Worm (Caenorhabditis elegans) whole organism, L4 larva: ENCODE results near the gene C17H11.2.

Experiments
- D1046.2 ChIP-seq: fragments of 200-800 bp; sonication (Bioruptor generic); IDR thresholded peaks from 2 replicates; pipeline ENCODE4 v1.3.6; 2022; ENCODE audit warnings: missing genetic modification characterization, missing compliant biosample characterization
- Y48G9A.11 ChIP-seq: fragments of 200-800 bp; sonication (Bioruptor generic); IDR thresholded peaks from 2 replicates; pipeline ENCODE4 v1.3.6; 2022; ENCODE audit warnings: missing genetic modification reagents, missing genetic modification characterization, missing compliant biosample characterization
- Y5F2A.4 ChIP-seq: fragments of 200-800 bp; sonication (Bioruptor generic); optimal IDR thresholded peaks from 2 replicates; lab custom pipeline; 2018; ENCODE audit warnings: mild to moderate bottlenecking, missing genetic modification characterization, missing compliant biosample characterization
- ZK337.2 ChIP-seq: fragments of 200-800 bp; sonication (Bioruptor generic); IDR thresholded peaks from 2 replicates; pipeline ENCODE4 v1.3.6; 2022; ENCODE audit warnings: missing genetic modification reagents, missing genetic modification characterization, missing compliant biosample characterization
- ZK546.5 ChIP-seq, 2 experiments: sonication (generic microtip); optimal IDR thresholded peaks; 2 replicates each; lab custom pipeline; 2017; ENCODE audit warnings: missing biosample characterization in 2 of 2, missing genetic modification characterization in 2 of 2
- aha-1 ChIP-seq: fragments of 150-350 bp; peaks from one replicate; lab custom pipeline; 2014; ENCODE audit warnings: missing biosample characterization, missing genetic modification characterization
- arid-1 ChIP-seq: fragments of 200-800 bp; sonication (Bioruptor generic); conservative IDR thresholded peaks from 2 replicates; pipeline ENCODE4 v1.3.6; 2022; ENCODE audit warnings: missing genetic modification reagents, missing genetic modification characterization, missing compliant biosample characterization
- attf-4 ChIP-seq: sonication (generic microtip); optimal IDR thresholded peaks from 3 replicates; lab custom pipeline; 2017; ENCODE audit warnings: missing biosample characterization, missing genetic modification characterization
- ceh-32 ChIP-seq: sonication (generic microtip); optimal IDR thresholded peaks from 2 replicates; lab custom pipeline; 2016; ENCODE audit warnings: mild to moderate bottlenecking, missing genetic modification characterization, missing compliant biosample characterization; ENCODE audit not compliant: poor library complexity
- ceh-44 ChIP-seq: fragments of 200-800 bp; sonication (Bioruptor generic); IDR thresholded peaks from 2 replicates; pipeline ENCODE4 v1.3.6; 2022; ENCODE audit warnings: missing genetic modification reagents, missing genetic modification characterization, missing compliant biosample characterization
- ceh-82 ChIP-seq: sonication (generic microtip); optimal IDR thresholded peaks from 2 replicates; lab custom pipeline; 2017; ENCODE audit warnings: missing biosample characterization, missing genetic modification characterization
- ctbp-1 ChIP-seq: fragments of 200-800 bp; sonication (Bioruptor generic); IDR thresholded peaks from 2 replicates; pipeline ENCODE4 v1.3.6; 2022; ENCODE audit warnings: missing genetic modification reagents, missing genetic modification characterization, missing compliant biosample characterization
- daf-12 ChIP-seq: fragments of 150-350 bp; optimal IDR thresholded peaks from 2 replicates; lab custom pipeline; 2014; ENCODE audit warnings: missing biosample characterization, missing genetic modification reagents, missing genetic modification characterization
- daf-8 ChIP-seq: fragments of 200-800 bp; sonication (Bioruptor generic); IDR thresholded peaks from 2 replicates; pipeline ENCODE4 v1.3.6; 2022; ENCODE audit warnings: missing genetic modification characterization, missing compliant biosample characterization
- dpl-1 ChIP-seq: fragments of 150-350 bp; optimal IDR thresholded peaks from 2 replicates; lab custom pipeline; 2014; ENCODE audit warnings: missing biosample characterization, missing genetic modification reagents, missing genetic modification characterization
- dve-1 ChIP-seq: sonication (generic microtip); optimal IDR thresholded peaks from 2 replicates; lab custom pipeline; 2017; ENCODE audit warnings: antibody characterized with exemption, mild to moderate bottlenecking, missing genetic modification characterization, missing compliant biosample characterization; ENCODE audit not compliant: insufficient read depth
- egl-27 ChIP-seq: sonication (generic microtip); optimal IDR thresholded peaks from 3 replicates; lab custom pipeline; 2017; ENCODE audit warnings: missing biosample characterization, missing genetic modification reagents, missing genetic modification characterization
- hif-1 ChIP-seq, 2 experiments: sonication (generic microtip); optimal IDR thresholded peaks; 2 replicates each; lab custom pipeline; 2016 to 2017; ENCODE audit warnings: missing compliant biosample characterization in 2 of 2, missing genetic modification characterization in 2 of 2, missing genetic modification reagents in 2 of 2, missing genotype in 2 of 2, mild to moderate bottlenecking in 1 of 2
- jun-1 ChIP-seq: fragments of 150-350 bp; optimal IDR thresholded peaks from 2 replicates; lab custom pipeline; 2014; ENCODE audit warnings: missing biosample characterization, missing genetic modification reagents, missing genetic modification characterization
- lin-13 ChIP-seq: fragments of 150-350 bp; optimal IDR thresholded peaks from 2 replicates; lab custom pipeline; 2014; ENCODE audit warnings: missing biosample characterization, missing genetic modification reagents, missing genetic modification characterization
- lin-15B ChIP-seq: fragments of 150-350 bp; sonication (generic microtip); optimal IDR thresholded peaks from 3 replicates; lab custom pipeline; 2014; ENCODE audit warnings: missing biosample characterization, missing genetic modification characterization
- lin-29 ChIP-seq: fragments of 200-800 bp; sonication (Bioruptor generic); IDR thresholded peaks from 2 replicates; pipeline ENCODE4 v1.3.6; 2022; ENCODE audit warnings: missing genetic modification reagents, missing genetic modification characterization, missing compliant biosample characterization
- lir-3 ChIP-seq: sonication (generic microtip); optimal IDR thresholded peaks from 2 replicates; lab custom pipeline; 2016; ENCODE audit warnings: mild to moderate bottlenecking, missing genetic modification characterization, missing compliant biosample characterization
- lsy-2 ChIP-seq, 2 experiments: fragments of 150-350 bp in 1 of 2; sonication (generic microtip) in 1 of 2; optimal IDR thresholded peaks; 2 replicates each; lab custom pipeline; 2014 to 2017; ENCODE audit warnings: missing biosample characterization in 2 of 2, missing genetic modification characterization in 2 of 2
- madf-9 ChIP-seq: fragments of 200-800 bp; sonication (Bioruptor generic); conservative IDR thresholded peaks from 2 replicates; pipeline ENCODE4 v1.3.6; 2022; ENCODE audit warnings: missing genetic modification reagents, missing genetic modification characterization, missing compliant biosample characterization
- mdl-1 ChIP-seq, 2 experiments: fragments of 150-350 bp in 1 of 2; sonication (generic microtip) in 1 of 2; optimal IDR thresholded peaks; 2 replicates each; lab custom pipeline; 2014 to 2017; ENCODE audit warnings: missing biosample characterization in 2 of 2, missing genetic modification characterization in 2 of 2
- mep-1 ChIP-seq: fragments of 150-350 bp; sonication (generic microtip); optimal IDR thresholded peaks from 3 replicates; lab custom pipeline; 2014; ENCODE audit warnings: missing biosample characterization, missing genetic modification characterization
- mes-2 ChIP-seq: sonication (generic microtip); optimal IDR thresholded peaks from 2 replicates; lab custom pipeline; 2016; ENCODE audit warnings: missing genotype, mild to moderate bottlenecking, missing genetic modification characterization, missing compliant biosample characterization; ENCODE audit not compliant: poor library complexity, severe bottlenecking
- nhr-11 ChIP-seq: fragments of 150-350 bp; optimal IDR thresholded peaks from 2 replicates; lab custom pipeline; 2014; ENCODE audit warnings: missing biosample characterization, missing genetic modification characterization
- nhr-25 ChIP-seq: sonication (generic microtip); optimal IDR thresholded peaks from 2 replicates; lab custom pipeline; 2017; ENCODE audit warnings: missing genetic modification characterization, mild to moderate bottlenecking, missing compliant biosample characterization, antibody characterized with exemption, moderate library complexity, borderline replicate concordance; ENCODE audit not compliant: insufficient read depth
- nhr-28 ChIP-seq: fragments of 150-350 bp; optimal IDR thresholded peaks from 2 replicates; lab custom pipeline; 2014; ENCODE audit warnings: missing biosample characterization, missing genetic modification characterization
- nhr-76 ChIP-seq: fragments of 150-350 bp; optimal IDR thresholded peaks from 2 replicates; lab custom pipeline; 2014; ENCODE audit warnings: missing biosample characterization, missing genetic modification characterization
- pqm-1 ChIP-seq: sonication (generic microtip); optimal IDR thresholded peaks from 2 replicates; lab custom pipeline; 2017; ENCODE audit warnings: missing biosample characterization, missing genetic modification characterization
- set-16 ChIP-seq: fragments of 200-800 bp; sonication (Bioruptor generic); IDR thresholded peaks from 2 replicates; pipeline ENCODE4 v1.3.6; 2022; ENCODE audit warnings: missing genetic modification reagents, missing genetic modification characterization, missing compliant biosample characterization
- skn-1 ChIP-seq: fragments of 150-350 bp; optimal IDR thresholded peaks from 2 replicates; lab custom pipeline; 2014; ENCODE audit warnings: missing biosample characterization, missing genetic modification characterization
- snpc-4 ChIP-seq: fragments of 150-350 bp; optimal IDR thresholded peaks from 2 replicates; lab custom pipeline; 2014; ENCODE audit warnings: missing biosample characterization, missing genetic modification characterization
- spr-1 ChIP-seq: sonication (generic microtip); optimal IDR thresholded peaks from 2 replicates; lab custom pipeline; 2016; ENCODE audit warnings: mild to moderate bottlenecking, missing genetic modification characterization, missing compliant biosample characterization
- spr-3 ChIP-seq: fragments of 200-800 bp; sonication (Bioruptor generic); optimal IDR thresholded peaks from 2 replicates; lab custom pipeline; 2018; ENCODE audit warnings: mild to moderate bottlenecking, missing genetic modification characterization, missing compliant biosample characterization
- tag-97 ChIP-seq: fragments of 200-800 bp; sonication (Bioruptor generic); IDR thresholded peaks from 2 replicates; pipeline ENCODE4 v1.3.6; 2022; ENCODE audit warnings: missing genetic modification characterization, missing compliant biosample characterization
- tra-1 ChIP-seq: fragments of 200-800 bp; sonication (Bioruptor generic); IDR thresholded peaks from 2 replicates; pipeline ENCODE4 v1.3.6; 2022; ENCODE audit warnings: missing genetic modification reagents, missing genetic modification characterization, missing compliant biosample characterization
- unc-130 ChIP-seq: sonication (generic microtip); optimal IDR thresholded peaks from 2 replicates; lab custom pipeline; 2016; ENCODE audit warnings: missing genetic modification reagents, missing genetic modification characterization, missing compliant biosample characterization
- unc-62 ChIP-seq, 3 experiments: fragments of 150-350 bp in 1 of 3; sonication (generic microtip); optimal IDR thresholded peaks in 2 of 3; peaks in 1 of 3; 1 replicate in 1 of 3; 2 replicates in 2 of 3; lab custom pipeline; 2014 to 2017; ENCODE audit warnings: missing biosample characterization in 3 of 3, missing genetic modification characterization in 3 of 3, missing genetic modification reagents in 3 of 3, missing genotype in 1 of 3
- vab-7 ChIP-seq: fragments of 200-800 bp; sonication (Bioruptor generic); IDR thresholded peaks from 2 replicates; pipeline ENCODE4 v1.3.6; 2022; ENCODE audit warnings: missing genetic modification reagents, missing genetic modification characterization, missing compliant biosample characterization
- zag-1 ChIP-seq: fragments of 150-350 bp; optimal IDR thresholded peaks from 2 replicates; lab custom pipeline; 2014; ENCODE audit warnings: missing biosample characterization, missing genetic modification characterization
- zip-11 ChIP-seq: fragments of 200-800 bp; sonication (Bioruptor generic); IDR thresholded peaks from 2 replicates; pipeline ENCODE4 v1.3.6; 2022; ENCODE audit warnings: missing genetic modification characterization, missing compliant biosample characterization
- zip-2 ChIP-seq: fragments of 150-350 bp; optimal IDR thresholded peaks from 2 replicates; lab custom pipeline; 2014; ENCODE audit warnings: missing biosample characterization, missing genetic modification characterization
- ztf-11 ChIP-seq: fragments of 150-350 bp; optimal IDR thresholded peaks from 2 replicates; lab custom pipeline; 2014; ENCODE audit warnings: missing biosample characterization, missing genetic modification characterization

The C17H11.2 gene

ce11 chrX:8193213-8193612 is 23.5 kb downstream of the C17H11.2 start (continued):
- no peak for TF ChIP-seq daf-8
- TF ChIP-seq mdl-1 (tag; optimal IDR thresholded peaks at IDR 0.05; lab: Kevin White, UChicago), result peak in 1 of 2 experiments; percentile 20
- TF ChIP-seq pqm-1 (tag; lab: Kevin White, UChicago), result peak; percentile 10
- no peak for TF ChIP-seq egl-27 (tag; lab: Kevin White, UChicago)
- TF ChIP-seq arid-1 (GFP tag; lab: Robert Waterston, UW), result no peak
- TF ChIP-seq lin-15B, result no peak
- no peak for TF ChIP-seq hif-1 (tag; optimal IDR thresholded peaks at IDR 0.05; lab: Kevin White, UChicago)
- peak; percentile 51 for TF ChIP-seq nhr-28

ce11 chrX:8200206-8200605 is 30.5 kb downstream of the C17H11.2 start:
- TF ChIP-seq skn-1 (tag; lab: Kevin White, UChicago), result no peak
- no peak for TF ChIP-seq spr-3 (GFP tag; lab: Kevin White, UChicago)
- TF ChIP-seq ceh-32 (tag; lab: Kevin White, UChicago), result no peak
- TF ChIP-seq egl-27 (tag; lab: Kevin White, UChicago), result no peak
- no peak for TF ChIP-seq spr-1 (tag; lab: Kevin White, UChicago)
- peak; percentile 23 for TF ChIP-seq nhr-28
- TF ChIP-seq mes-2 (tag; lab: Kevin White, UChicago), result no peak
- peak in 1 of 2 experiments; percentile 17 for TF ChIP-seq unc-62 (GFP tag; optimal IDR thresholded peaks at IDR 0.05 in 1 of 2; lab: Kevin White, UChicago)
- no peak for TF ChIP-seq unc-62 (tag; optimal IDR thresholded peaks at IDR 0.05; lab: Kevin White, UChicago)
- peak; percentile 2 for TF ChIP-seq dve-1
- TF ChIP-seq D1046.2, result no peak
- TF ChIP-seq lin-29 (GFP tag; lab: Robert Waterston, UW), result no peak
- no peak for TF ChIP-seq dpl-1
- TF ChIP-seq Y48G9A.11, result no peak
- no peak for TF ChIP-seq zag-1

- TF ChIP-seq snpc-4, result no peak
- TF ChIP-seq madf-9 (GFP tag; lab: Robert Waterston, UW), result no peak
- no peak for TF ChIP-seq egl-27 (tag; lab: Kevin White, UChicago)
- TF ChIP-seq unc-62 (GFP tag; optimal IDR thresholded peaks at IDR 0.05 in 1 of 2; lab: Kevin White, UChicago), result no peak
- no peak for TF ChIP-seq unc-62 (tag; optimal IDR thresholded peaks at IDR 0.05; lab: Kevin White, UChicago)
- no peak for TF ChIP-seq mep-1 (tag; lab: Kevin White, UChicago)
- TF ChIP-seq ZK337.2 (GFP tag; lab: Robert Waterston, UW), result no peak
- TF ChIP-seq dve-1, result peak; percentile 10
- TF ChIP-seq set-16 (GFP tag; lab: Robert Waterston, UW), result 0 out of 2 replicates have a peak, but pooled peaks have one; percentile 11
- TF ChIP-seq nhr-76, result no peak
- no peak for TF ChIP-seq ZK546.5 (tag; optimal IDR thresholded peaks at IDR 0.05; lab: Kevin White, UChicago)
- peak; percentile 82 for TF ChIP-seq aha-1
- no peak for TF ChIP-seq jun-1
- TF ChIP-seq lsy-2 (tag; optimal IDR thresholded peaks at IDR 0.05; lab: Kevin White, UChicago), result no peak
- TF ChIP-seq ctbp-1 (GFP tag; lab: Robert Waterston, UW), result no peak
- TF ChIP-seq ceh-44 (GFP tag; lab: Robert Waterston, UW), result no peak
- TF ChIP-seq daf-12 (tag; lab: Kevin White, UChicago), result no peak
- no peak for TF ChIP-seq vab-7
- no peak for TF ChIP-seq mes-2 (tag; lab: Kevin White, UChicago)
- no peak for TF ChIP-seq ztf-11 (tag; lab: Kevin White, UChicago)
- no peak for TF ChIP-seq tag-97 (GFP tag; lab: Robert Waterston, UW)
- no peak for TF ChIP-seq unc-130 (GFP tag; lab: Kevin White, UChicago)
- no peak for TF ChIP-seq ceh-82 (tag; lab: Kevin White, UChicago)
- TF ChIP-seq tra-1, result no peak
- TF ChIP-seq hif-1 (tag; optimal IDR thresholded peaks at IDR 0.05; lab: Kevin White, UChicago), result no peak
- no peak for TF ChIP-seq nhr-11 (tag; lab: Kevin White, UChicago)
- no peak for TF ChIP-seq lir-3 (tag; lab: Kevin White, UChicago)
- TF ChIP-seq daf-8, result no peak
- peak; percentile 48 for TF ChIP-seq nhr-25 (tag; lab: Kevin White, UChicago)
- no peak for TF ChIP-seq lin-13
- TF ChIP-seq zip-2 (tag; lab: Kevin White, UChicago), result no peak
- no peak for TF ChIP-seq Y5F2A.4 (GFP tag; lab: Kevin White, UChicago)
- TF ChIP-seq zip-11 (GFP tag; lab: Robert Waterston, UW), result no peak
- TF ChIP-seq attf-4, result no peak
- TF ChIP-seq, all 104 proteins: peak for 4
Observed at ce11 chrX:8201210-8201609, 31.5 kb downstream of the C17H11.2 start.
